Fruit fly (Drosophila melanogaster): ENCODE measurements around the gene CG8765.

The CG8765 gene

dm6 chr3L:19696073-19696960 is 9.2 kb upstream of the CG8765 start:
- no peak for TF ChIP-seq pan (optimal IDR thresholded peaks at IDR 0.05)

dm6 chr3L:19695057-19695627 is 8.0 kb upstream of the CG8765 start, which contains the start of gene verm:
TSS of gene verm (minus strand) at chr3L:19695260.
- TF ChIP-seq Dll (optimal IDR thresholded peaks at IDR 0.05) (no peak), psq (optimal IDR thresholded peaks at IDR 0.05) (no peak), usp (GFP tag; optimal IDR thresholded peaks at IDR 0.05) (no peak), EcR (GFP tag; optimal IDR thresholded peaks at IDR 0.05) (no peak), CG8478 (optimal IDR thresholded peaks at IDR 0.05) (no peak), pan (optimal IDR thresholded peaks at IDR 0.05) (no peak)

- no peak for TF ChIP-seq CG8478 (optimal IDR thresholded peaks at IDR 0.05)
Measured at dm6 chr3L:19694156-19694643, 7.0 kb upstream of the CG8765 start.

dm6 chr3L:19683520-19683919 is 3.6 kb downstream of the CG8765 start:
- no peak for TF ChIP-seq psq (optimal IDR thresholded peaks at IDR 0.05)
- no peak for TF ChIP-seq usp (GFP tag; optimal IDR thresholded peaks at IDR 0.05)
- no peak for TF ChIP-seq CG8478 (optimal IDR thresholded peaks at IDR 0.05)
- no peak for TF ChIP-seq pan (optimal IDR thresholded peaks at IDR 0.05)
- no peak for TF ChIP-seq Dll (optimal IDR thresholded peaks at IDR 0.05)
- no peak for TF ChIP-seq EcR (GFP tag; optimal IDR thresholded peaks at IDR 0.05)

- TF ChIP-seq psq (optimal IDR thresholded peaks at IDR 0.05) (no peak), CG8478 (optimal IDR thresholded peaks at IDR 0.05) (no peak), Dll (optimal IDR thresholded peaks at IDR 0.05) (no peak), usp (GFP tag; optimal IDR thresholded peaks at IDR 0.05) (no peak), EcR (GFP tag; optimal IDR thresholded peaks at IDR 0.05) (no peak), pan (optimal IDR thresholded peaks at IDR 0.05) (no peak)
Measured at dm6 chr3L:19682902-19683301, 4.3 kb downstream of the CG8765 start.

- TF ChIP-seq Dll (optimal IDR thresholded peaks at IDR 0.05) (no peak), CG8478 (optimal IDR thresholded peaks at IDR 0.05) (no peak), psq (optimal IDR thresholded peaks at IDR 0.05) (no peak), pan (optimal IDR thresholded peaks at IDR 0.05) (no peak), usp (GFP tag; optimal IDR thresholded peaks at IDR 0.05) (no peak), EcR (GFP tag; optimal IDR thresholded peaks at IDR 0.05) (no peak)
Measured at dm6 chr3L:19676050-19676449, 11.1 kb downstream of the CG8765 start.

- TF ChIP-seq EcR (GFP tag; optimal IDR thresholded peaks at IDR 0.05) (no peak), psq (optimal IDR thresholded peaks at IDR 0.05) (no peak), usp (GFP tag; optimal IDR thresholded peaks at IDR 0.05) (no peak), CG8478 (optimal IDR thresholded peaks at IDR 0.05) (no peak), pan (optimal IDR thresholded peaks at IDR 0.05) (no peak), Dll (optimal IDR thresholded peaks at IDR 0.05) (no peak)
Measured at dm6 chr3L:19674317-19674716, 12.8 kb downstream of the CG8765 start.

- no peak for TF ChIP-seq EcR (GFP tag; optimal IDR thresholded peaks at IDR 0.05)
- TF ChIP-seq CG8478 (optimal IDR thresholded peaks at IDR 0.05): no peak
- TF ChIP-seq usp (GFP tag; optimal IDR thresholded peaks at IDR 0.05): no peak
- no peak for TF ChIP-seq pan (optimal IDR thresholded peaks at IDR 0.05)
- no peak for TF ChIP-seq psq (optimal IDR thresholded peaks at IDR 0.05)
- no peak for TF ChIP-seq Dll (optimal IDR thresholded peaks at IDR 0.05)
Measured at dm6 chr3L:19670492-19670891, 16.7 kb downstream of the CG8765 start.

dm6 chr3L:19665059-19665626 is 22.0 kb downstream of the CG8765 start:
- TF ChIP-seq CG8478 (optimal IDR thresholded peaks at IDR 0.05) (no peak), EcR (GFP tag; optimal IDR thresholded peaks at IDR 0.05) (no peak), Dll (optimal IDR thresholded peaks at IDR 0.05) (no peak), psq (optimal IDR thresholded peaks at IDR 0.05) (no peak), pan (optimal IDR thresholded peaks at IDR 0.05) (no peak), usp (GFP tag; optimal IDR thresholded peaks at IDR 0.05) (no peak)

- TF ChIP-seq EcR (GFP tag; optimal IDR thresholded peaks at IDR 0.05) (no peak), CG8478 (optimal IDR thresholded peaks at IDR 0.05) (no peak), Dll (optimal IDR thresholded peaks at IDR 0.05) (peak; percentile 59)
Measured at dm6 chr3L:19663605-19664230, 23.4 kb downstream of the CG8765 start, which contains the start of gene tey. TSS of gene tey (minus strand) at chr3L:19664104.

dm6 chr3L:19662892-19663291 is 24.3 kb downstream of the CG8765 start:
- TF ChIP-seq Dll (optimal IDR thresholded peaks at IDR 0.05): no peak
- TF ChIP-seq pan (optimal IDR thresholded peaks at IDR 0.05): no peak
- TF ChIP-seq EcR (GFP tag; optimal IDR thresholded peaks at IDR 0.05): no peak
- no peak for TF ChIP-seq psq (optimal IDR thresholded peaks at IDR 0.05)
- no peak for TF ChIP-seq CG8478 (optimal IDR thresholded peaks at IDR 0.05)
- TF ChIP-seq usp (GFP tag; optimal IDR thresholded peaks at IDR 0.05): no peak

- no peak for TF ChIP-seq CG8478 (optimal IDR thresholded peaks at IDR 0.05)
- no peak for TF ChIP-seq EcR (GFP tag; optimal IDR thresholded peaks at IDR 0.05)
- no peak for TF ChIP-seq usp (GFP tag; optimal IDR thresholded peaks at IDR 0.05)
- TF ChIP-seq pan (optimal IDR thresholded peaks at IDR 0.05): no peak
- TF ChIP-seq psq (optimal IDR thresholded peaks at IDR 0.05): no peak
- no peak for TF ChIP-seq Dll (optimal IDR thresholded peaks at IDR 0.05)
Measured at dm6 chr3L:19655923-19656322, 31.2 kb downstream of the CG8765 start.
